Fruit fly (Drosophila melanogaster): Measurements from ENCODE around the gene CG2186.

DNA sequence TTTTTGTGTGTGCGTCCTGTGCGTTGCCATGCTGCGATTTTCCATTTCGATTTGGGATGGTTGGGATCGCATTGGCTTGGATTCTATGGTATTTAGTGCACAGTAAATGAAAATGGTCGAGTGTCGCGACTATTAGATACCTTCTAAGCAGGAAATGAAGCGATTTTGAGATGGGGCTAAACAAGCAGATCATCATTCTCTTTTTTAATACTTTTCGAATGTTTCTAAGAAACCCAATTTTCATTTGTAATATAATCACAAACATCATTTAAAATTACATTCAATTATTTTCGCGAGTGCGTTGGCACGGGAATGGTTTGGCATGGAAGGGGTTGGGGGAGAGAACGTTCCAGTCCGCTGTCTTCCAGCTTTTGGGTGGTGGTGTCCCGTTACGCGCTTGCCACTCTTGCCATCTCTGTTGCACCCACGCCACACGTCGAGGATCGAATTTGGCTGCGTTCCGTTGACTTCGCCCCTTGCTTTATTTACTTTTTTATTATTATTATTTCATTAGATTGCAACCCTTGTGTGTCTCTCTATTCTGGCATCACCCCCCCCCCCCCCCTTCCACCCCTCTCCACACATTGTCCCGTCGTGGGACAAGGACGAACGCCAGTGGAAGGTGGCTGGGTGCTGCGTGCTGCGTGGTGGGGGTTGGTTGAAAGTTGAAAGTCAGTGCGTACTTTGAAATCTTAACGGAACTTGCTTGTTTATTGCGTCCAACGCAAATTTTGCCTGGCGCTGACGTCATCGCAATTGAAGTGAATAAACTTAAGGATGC, 31.9 kb upstream of the CG2186 start:
- TF ChIP-seq topi (GFP tag; optimal IDR thresholded peaks at IDR 0.05) (no peak), dac (GFP tag; optimal IDR thresholded peaks at IDR 0.05) (no peak), CG9139 (GFP tag; optimal IDR thresholded peaks at IDR 0.05) (no peak), Gug (GFP tag; IDR thresholded peaks at IDR 0.05) (no peak), net (GFP tag; optimal IDR thresholded peaks at IDR 0.05) (no peak)

Measured in whole organism, prepupa.